Worm (Caenorhabditis elegans) whole organism, L4 larva: ENCODE data around the gene unc-105.

Experiments
- F26F4.8 ChIP-seq: fragments of 200-800 bp; sonication (Bioruptor generic); conservative IDR thresholded peaks from 2 replicates; pipeline ENCODE4 v1.3.6; 2022; ENCODE audit warnings: missing genetic modification characterization, missing compliant biosample characterization
- T20F7.1 ChIP-seq: fragments of 200-800 bp; sonication (Bioruptor generic); optimal IDR thresholded peaks from 2 replicates; lab custom pipeline; 2018; ENCODE audit warnings: mild to moderate bottlenecking, missing genetic modification characterization, missing compliant biosample characterization
- Y48G9A.11 ChIP-seq: fragments of 200-800 bp; sonication (Bioruptor generic); IDR thresholded peaks from 2 replicates; pipeline ENCODE4 v1.3.6; 2022; ENCODE audit warnings: missing genetic modification reagents, missing genetic modification characterization, missing compliant biosample characterization
- ZK337.2 ChIP-seq: fragments of 200-800 bp; sonication (Bioruptor generic); IDR thresholded peaks from 2 replicates; pipeline ENCODE4 v1.3.6; 2022; ENCODE audit warnings: missing genetic modification reagents, missing genetic modification characterization, missing compliant biosample characterization
- aha-1 ChIP-seq: fragments of 150-350 bp; peaks from one replicate; lab custom pipeline; 2014; ENCODE audit warnings: missing biosample characterization, missing genetic modification characterization
- aly-2 ChIP-seq: sonication (generic microtip); optimal IDR thresholded peaks from 2 replicates; lab custom pipeline; 2018; ENCODE audit warnings: missing biosample characterization, missing genetic modification characterization
- ceh-28 ChIP-seq: fragments of 150-350 bp; optimal IDR thresholded peaks from 2 replicates; lab custom pipeline; 2014; ENCODE audit warnings: missing biosample characterization, missing genetic modification reagents, missing genetic modification characterization
- ceh-62 ChIP-seq: sonication (generic microtip); optimal IDR thresholded peaks from 2 replicates; lab custom pipeline; 2017; ENCODE audit warnings: missing biosample characterization, missing genetic modification characterization
- ceh-82 ChIP-seq: sonication (generic microtip); optimal IDR thresholded peaks from 2 replicates; lab custom pipeline; 2017; ENCODE audit warnings: missing biosample characterization, missing genetic modification characterization
- cey-2 ChIP-seq: sonication (generic microtip); optimal IDR thresholded peaks from 3 replicates; lab custom pipeline; 2017; ENCODE audit warnings: missing genetic modification characterization, mild to moderate bottlenecking, missing compliant biosample characterization, antibody characterized with exemption, borderline replicate concordance; ENCODE audit not compliant: insufficient read depth
- daf-12 ChIP-seq: fragments of 150-350 bp; optimal IDR thresholded peaks from 2 replicates; lab custom pipeline; 2014; ENCODE audit warnings: missing biosample characterization, missing genetic modification reagents, missing genetic modification characterization
- dmd-6 ChIP-seq: fragments of 200-800 bp; sonication (Bioruptor generic); IDR thresholded peaks from 2 replicates; pipeline ENCODE4 v1.3.6; 2022; ENCODE audit warnings: missing genetic modification reagents, missing genetic modification characterization, missing compliant biosample characterization
- dpl-1 ChIP-seq: fragments of 150-350 bp; optimal IDR thresholded peaks from 2 replicates; lab custom pipeline; 2014; ENCODE audit warnings: missing biosample characterization, missing genetic modification reagents, missing genetic modification characterization
- duxl-1 ChIP-seq: sonication (generic microtip); optimal IDR thresholded peaks from 2 replicates; lab custom pipeline; 2016; ENCODE audit warnings: mild to moderate bottlenecking, missing genetic modification characterization, moderate library complexity, missing compliant biosample characterization; ENCODE audit not compliant: poor library complexity
- egl-27 ChIP-seq: sonication (generic microtip); optimal IDR thresholded peaks from 3 replicates; lab custom pipeline; 2017; ENCODE audit warnings: missing biosample characterization, missing genetic modification reagents, missing genetic modification characterization
- fkh-10 ChIP-seq: fragments of 150-350 bp; optimal IDR thresholded peaks from 2 replicates; lab custom pipeline; 2014; ENCODE audit warnings: missing biosample characterization, missing genetic modification reagents, missing genetic modification characterization
- fos-1 ChIP-seq: fragments of 150-350 bp; optimal IDR thresholded peaks from 2 replicates; lab custom pipeline; 2014; ENCODE audit warnings: missing biosample characterization, missing genetic modification characterization
- hlh-11 ChIP-seq: fragments of 200-800 bp; sonication (Bioruptor generic); optimal IDR thresholded peaks from 2 replicates; lab custom pipeline; 2018; ENCODE audit warnings: mild to moderate bottlenecking, missing genetic modification characterization, missing compliant biosample characterization
- hmg-1.1 ChIP-seq: fragments of 200-800 bp; sonication (Bioruptor generic); IDR thresholded peaks from 2 replicates; pipeline ENCODE4 v1.3.6; 2022; ENCODE audit warnings: missing genetic modification reagents, missing genetic modification characterization, missing compliant biosample characterization
- lim-7 ChIP-seq: fragments of 200-800 bp; sonication (Bioruptor generic); IDR thresholded peaks from 2 replicates; pipeline ENCODE4 v1.3.6; 2022; ENCODE audit warnings: missing genetic modification characterization, missing compliant biosample characterization
- lin-13 ChIP-seq: fragments of 150-350 bp; optimal IDR thresholded peaks from 2 replicates; lab custom pipeline; 2014; ENCODE audit warnings: missing biosample characterization, missing genetic modification reagents, missing genetic modification characterization
- lin-38 ChIP-seq: fragments of 200-800 bp; sonication (Bioruptor generic); IDR thresholded peaks from 2 replicates; pipeline ENCODE4 v1.3.6; 2022; ENCODE audit warnings: missing genetic modification reagents, missing genetic modification characterization, missing compliant biosample characterization
- lin-39 ChIP-seq: fragments of 150-350 bp; optimal IDR thresholded peaks from 2 replicates; lab custom pipeline; 2014; ENCODE audit warnings: missing biosample characterization, missing genetic modification reagents, missing genetic modification characterization
- lsy-2 ChIP-seq, 2 experiments: fragments of 150-350 bp in 1 of 2; sonication (generic microtip) in 1 of 2; optimal IDR thresholded peaks; 2 replicates each; lab custom pipeline; 2014 to 2017; ENCODE audit warnings: missing biosample characterization in 2 of 2, missing genetic modification characterization in 2 of 2
- madf-5 ChIP-seq, 2 experiments: fragments of 200-800 bp; sonication (Bioruptor generic); IDR thresholded peaks; 2 replicates each; pipeline ENCODE4 v1.3.6; 2022; ENCODE audit warnings: missing compliant biosample characterization in 2 of 2, missing genetic modification characterization in 2 of 2
- mdt-29 ChIP-seq: fragments of 200-800 bp; sonication (Bioruptor generic); IDR thresholded peaks from 2 replicates; pipeline ENCODE4 v1.3.6; 2022; ENCODE audit warnings: missing genetic modification reagents, missing genetic modification characterization, missing compliant biosample characterization
- mes-2 ChIP-seq: sonication (generic microtip); optimal IDR thresholded peaks from 2 replicates; lab custom pipeline; 2016; ENCODE audit warnings: missing genotype, mild to moderate bottlenecking, missing genetic modification characterization, missing compliant biosample characterization; ENCODE audit not compliant: poor library complexity, severe bottlenecking
- mxl-2 ChIP-seq: fragments of 200-800 bp; sonication (Bioruptor generic); conservative IDR thresholded peaks from 2 replicates; pipeline ENCODE4 v1.3.6; 2022; ENCODE audit warnings: missing genetic modification reagents, missing genetic modification characterization, missing compliant biosample characterization
- nhr-111 ChIP-seq: fragments of 200-800 bp; sonication (Bioruptor generic); optimal IDR thresholded peaks from 2 replicates; lab custom pipeline; 2018; ENCODE audit warnings: mild to moderate bottlenecking, missing genetic modification characterization, missing compliant biosample characterization
- nhr-28 ChIP-seq: fragments of 150-350 bp; optimal IDR thresholded peaks from 2 replicates; lab custom pipeline; 2014; ENCODE audit warnings: missing biosample characterization, missing genetic modification characterization
- nhr-6 ChIP-seq: fragments of 150-350 bp; optimal IDR thresholded peaks from 2 replicates; lab custom pipeline; 2014; ENCODE audit warnings: missing biosample characterization, missing genetic modification characterization
- php-3 ChIP-seq: fragments of 200-800 bp; sonication (Bioruptor generic); IDR thresholded peaks from 2 replicates; pipeline ENCODE4 v1.3.6; 2022; ENCODE audit warnings: missing genetic modification reagents, missing genetic modification characterization, missing compliant biosample characterization
- pqm-1 ChIP-seq: sonication (generic microtip); optimal IDR thresholded peaks from 2 replicates; lab custom pipeline; 2017; ENCODE audit warnings: missing biosample characterization, missing genetic modification characterization
- sdz-12 ChIP-seq: fragments of 200-800 bp; sonication (Bioruptor generic); optimal IDR thresholded peaks from 2 replicates; lab custom pipeline; 2018; ENCODE audit warnings: mild to moderate bottlenecking, missing genetic modification characterization, missing compliant biosample characterization
- tra-1 ChIP-seq: fragments of 200-800 bp; sonication (Bioruptor generic); IDR thresholded peaks from 2 replicates; pipeline ENCODE4 v1.3.6; 2022; ENCODE audit warnings: missing genetic modification reagents, missing genetic modification characterization, missing compliant biosample characterization
- unc-62 ChIP-seq, 3 experiments: fragments of 150-350 bp in 1 of 3; sonication (generic microtip); optimal IDR thresholded peaks in 2 of 3; peaks in 1 of 3; 1 replicate in 1 of 3; 2 replicates in 2 of 3; lab custom pipeline; 2014 to 2017; ENCODE audit warnings: missing biosample characterization in 3 of 3, missing genetic modification characterization in 3 of 3, missing genetic modification reagents in 3 of 3, missing genotype in 1 of 3

unc-105 gene

DNA sequence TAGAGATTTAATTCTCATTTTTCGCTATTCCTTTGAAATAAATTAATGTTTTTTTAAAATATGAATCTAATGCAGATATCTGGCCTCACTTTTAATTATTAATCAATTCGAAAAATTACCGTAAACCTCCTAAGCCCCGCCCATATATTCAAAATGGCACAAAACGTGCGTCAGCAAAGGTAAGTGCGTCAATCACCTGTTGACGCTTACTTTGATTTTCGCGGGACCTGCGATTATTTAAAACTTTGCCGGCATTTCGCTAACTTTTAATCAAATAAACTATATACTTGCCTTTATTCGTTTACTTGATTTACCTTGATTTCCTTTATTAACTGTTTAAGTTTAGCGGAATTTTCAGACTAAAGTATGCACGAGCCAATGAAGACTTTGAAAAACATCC, 41.7 kb downstream of the unc-105 start, which contains the start of gene pch-2 (continued):
- TF ChIP-seq aly-2 (tag; lab: Kevin White, UChicago), result no peak
- peak; percentile 89 for TF ChIP-seq dpl-1 (GFP tag; lab: Kevin White, UChicago)
- TF ChIP-seq nhr-111 (GFP tag; lab: Kevin White, UChicago), result no peak
- TF ChIP-seq ZK337.2 (GFP tag; lab: Robert Waterston, UW), result no peak
- peak in 1 of 2 experiments; percentile 91 for TF ChIP-seq lsy-2 (tag; optimal IDR thresholded peaks at IDR 0.05; lab: Kevin White, UChicago)
- no peak for TF ChIP-seq egl-27 (tag; lab: Kevin White, UChicago)
- TF ChIP-seq F26F4.8 (GFP tag; lab: Robert Waterston, UW), result no peak
- no peak for TF ChIP-seq daf-12
- no peak for TF ChIP-seq madf-5 (GFP tag; IDR thresholded peaks at IDR 0.05; lab: Robert Waterston, UW)
- TF ChIP-seq nhr-28 (tag; lab: Kevin White, UChicago), result peak; percentile 20
- no peak for TF ChIP-seq aha-1 (tag; lab: Kevin White, UChicago)
- TF ChIP-seq mxl-2 (GFP tag; lab: Robert Waterston, UW), result no peak
- no peak for TF ChIP-seq mdt-29
- no peak for TF ChIP-seq hmg-1.1
- no peak for TF ChIP-seq sdz-12
- TF ChIP-seq lim-7 (GFP tag; lab: Robert Waterston, UW), result no peak
- no peak for TF ChIP-seq cey-2 (tag; lab: Kevin White, UChicago)
- TF ChIP-seq hlh-11 (tag; lab: Kevin White, UChicago), result peak; percentile 37
- no peak for TF ChIP-seq lin-39
- no peak for TF ChIP-seq php-3
- no peak for TF ChIP-seq pqm-1 (tag; lab: Kevin White, UChicago)

DNA sequence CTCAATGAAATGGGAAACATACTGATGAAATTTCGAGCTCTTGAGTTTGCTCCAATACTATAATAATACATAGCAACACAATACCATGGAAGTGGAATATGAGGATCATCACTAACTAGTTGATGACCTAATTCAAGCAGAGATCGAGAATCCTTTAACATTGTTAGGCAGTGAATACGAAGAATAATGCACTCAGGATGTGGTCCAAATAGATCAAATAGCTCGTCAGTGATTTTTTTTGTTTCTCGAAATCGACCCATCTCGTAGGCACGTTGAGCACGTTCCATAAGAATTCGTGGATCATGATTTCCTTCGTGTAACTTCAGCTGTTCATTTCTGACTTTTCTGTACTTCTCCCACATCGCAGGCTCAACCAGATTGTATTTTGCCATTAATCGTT, 44.7 kb downstream of the unc-105 start:
- TF ChIP-seq fos-1 (tag; lab: Kevin White, UChicago) (no peak), ceh-28 (tag; lab: Kevin White, UChicago) (no peak), F26F4.8 (GFP tag; lab: Robert Waterston, UW) (no peak), aha-1 (tag; lab: Kevin White, UChicago) (peak; percentile 9), php-3 (no peak), tra-1 (GFP tag; lab: Robert Waterston, UW) (no peak), duxl-1 (no peak), ceh-82 (tag; lab: Kevin White, UChicago) (no peak), unc-62 (GFP tag; optimal IDR thresholded peaks at IDR 0.05 in 1 of 2; lab: Kevin White, UChicago) (peak in 1 of 2 experiments; percentile 90), unc-62 (tag; optimal IDR thresholded peaks at IDR 0.05; lab: Kevin White, UChicago) (no peak), dmd-6 (GFP tag; lab: Robert Waterston, UW) (no peak), lin-13 (GFP tag; lab: Kevin White, UChicago) (no peak), fkh-10 (GFP tag; lab: Kevin White, UChicago) (no peak), ceh-62 (tag; lab: Kevin White, UChicago) (no peak)

DNA sequence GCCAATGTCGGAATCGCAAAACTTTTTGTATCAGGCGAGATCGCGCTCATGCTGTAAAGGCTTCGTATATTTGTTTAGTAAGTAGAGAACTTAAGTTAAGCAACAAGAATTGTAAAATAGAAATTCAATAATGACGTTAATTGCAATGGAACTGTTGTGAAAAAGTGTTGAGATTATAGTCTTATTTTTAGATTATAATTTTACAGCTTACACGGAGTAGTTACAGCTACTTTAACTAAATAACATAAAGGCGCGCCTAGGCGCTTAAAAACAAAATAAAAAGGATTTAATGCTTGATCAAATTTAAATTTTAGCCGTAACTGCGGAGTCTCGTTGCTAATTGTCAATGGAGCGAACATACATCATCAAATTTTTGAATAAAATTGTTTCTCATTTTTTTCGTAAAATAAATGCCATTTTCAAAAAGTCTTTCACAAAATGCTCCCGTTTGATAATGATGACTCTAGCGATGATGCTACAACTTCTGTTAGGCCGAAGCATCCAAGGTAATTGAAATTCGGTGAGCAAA, 45.9 kb downstream of the unc-105 start, which contains the start of the genes emb-27 and rrf-3:
TSS of gene emb-27 (minus strand) at position 51 of the 529 bp plus-strand sequence.
TSS of gene rrf-3 (plus strand) at position 346 of the 529 bp plus-strand sequence.
- peak; percentile 88 for TF ChIP-seq lin-38 (GFP tag; lab: Robert Waterston, UW)
- no peak for TF ChIP-seq hmg-1.1
- TF ChIP-seq T20F7.1, result peak; percentile 92
- peak; percentile 0 for TF ChIP-seq nhr-6 (tag; lab: Kevin White, UChicago)
- peak in 1 of 2 experiments; percentile 84 for TF ChIP-seq lsy-2 (tag; optimal IDR thresholded peaks at IDR 0.05; lab: Kevin White, UChicago)
- peak; percentile 73 for TF ChIP-seq dpl-1 (GFP tag; lab: Kevin White, UChicago)
- no peak for TF ChIP-seq sdz-12
- TF ChIP-seq Y48G9A.11 (GFP tag; lab: Robert Waterston, UW), result peak; percentile 84
- peak; percentile 59 for TF ChIP-seq mes-2
